Worm (Caenorhabditis elegans) whole organism, L1 larva: ENCODE results near the gene txdc-12.2.

Experiments
- C04F5.9 ChIP-seq: sonication (generic microtip); optimal IDR thresholded peaks from 2 replicates; lab custom pipeline; 2016; ENCODE audit warnings: missing genetic modification characterization, missing compliant biosample characterization
- F16B12.6 ChIP-seq: fragments of 150-350 bp; optimal IDR thresholded peaks from 2 replicates; lab custom pipeline; 2014; ENCODE audit warnings: missing biosample characterization, missing genetic modification characterization
- Y116A8C.19 ChIP-seq: sonication (generic microtip); optimal IDR thresholded peaks from 2 replicates; lab custom pipeline; 2016; ENCODE audit warnings: missing compliant biosample characterization, missing genetic modification characterization, borderline replicate concordance
- aly-2 ChIP-seq: fragments of 150-350 bp; optimal IDR thresholded peaks from 2 replicates; lab custom pipeline; 2014; ENCODE audit warnings: missing biosample characterization, missing genetic modification characterization
- ceh-63 ChIP-seq: fragments of 200-800 bp; sonication (Bioruptor generic); optimal IDR thresholded peaks from 2 replicates; lab custom pipeline; 2018; ENCODE audit warnings: mild to moderate bottlenecking, missing genetic modification characterization, missing compliant biosample characterization
- ceh-8 ChIP-seq: fragments of 200-800 bp; sonication (Bioruptor generic); optimal IDR thresholded peaks from 2 replicates; lab custom pipeline; 2018; ENCODE audit warnings: mild to moderate bottlenecking, missing genetic modification characterization, moderate library complexity, missing compliant biosample characterization
- ceh-88 ChIP-seq: fragments of 200-800 bp; sonication (Bioruptor generic); IDR thresholded peaks from 2 replicates; pipeline ENCODE4 v1.3.6; 2022; ENCODE audit warnings: missing genetic modification characterization, missing compliant biosample characterization
- ceh-90 ChIP-seq: sonication (generic microtip); optimal IDR thresholded peaks from 2 replicates; lab custom pipeline; 2016; ENCODE audit warnings: missing genetic modification characterization, missing compliant biosample characterization
- ces-1 ChIP-seq: fragments of 150-350 bp; optimal IDR thresholded peaks from 2 replicates; lab custom pipeline; 2014; ENCODE audit warnings: missing biosample characterization, missing genetic modification reagents, missing genetic modification characterization
- dsc-1 ChIP-seq: sonication (generic microtip); optimal IDR thresholded peaks from 2 replicates; lab custom pipeline; 2016; ENCODE audit warnings: mild to moderate bottlenecking, missing genetic modification characterization, missing compliant biosample characterization
- efl-1 ChIP-seq, 4 experiments: fragments of 150-350 bp; optimal IDR thresholded peaks in 3 of 4; peaks in 1 of 4; 1 replicate in 1 of 4; 2 replicates in 3 of 4; lab custom pipeline; 2014; ENCODE audit warnings: missing biosample characterization in 2 of 4, missing genetic modification characterization in 2 of 4, missing genetic modification reagents in 2 of 4
- egl-13 ChIP-seq: sonication (generic microtip); optimal IDR thresholded peaks from 2 replicates; lab custom pipeline; 2016; ENCODE audit warnings: missing genotype, missing genetic modification reagents, missing genetic modification characterization, missing compliant biosample characterization
- elt-2 ChIP-seq: sonication (generic microtip); optimal IDR thresholded peaks from 2 replicates; lab custom pipeline; 2016; ENCODE audit warnings: missing genetic modification characterization, mild to moderate bottlenecking, inconsistent platforms, missing compliant biosample characterization, missing genetic modification reagents
- elt-3 ChIP-seq, 6 experiments: fragments of 150-350 bp in 1 of 6; sonication (generic microtip); optimal IDR thresholded peaks; 2 replicates each; lab custom pipeline; 2017 to 2018; ENCODE audit warnings: missing biosample characterization in 6 of 6, missing genetic modification characterization in 6 of 6, inconsistent platforms in 1 of 6
- fkh-10 ChIP-seq: sonication (generic microtip); optimal IDR thresholded peaks from 2 replicates; lab custom pipeline; 2017; ENCODE audit warnings: missing biosample characterization, missing genetic modification reagents, missing genetic modification characterization
- fos-1 ChIP-seq: fragments of 150-350 bp; optimal IDR thresholded peaks from 2 replicates; lab custom pipeline; 2014; ENCODE audit warnings: missing biosample characterization, missing genetic modification characterization
- grh-1 ChIP-seq: fragments of 200-800 bp; sonication (Bioruptor generic); IDR thresholded peaks from 2 replicates; pipeline ENCODE4 v1.3.6; 2022; ENCODE audit warnings: missing genetic modification reagents, missing genetic modification characterization, missing compliant biosample characterization
- irx-1 ChIP-seq: sonication (generic microtip); optimal IDR thresholded peaks from 2 replicates; lab custom pipeline; 2016; ENCODE audit warnings: missing genetic modification characterization, missing compliant biosample characterization
- isw-1 ChIP-seq: fragments of 200-800 bp; sonication (Bioruptor generic); IDR thresholded peaks from 2 replicates; pipeline ENCODE4 v1.3.6; 2022; ENCODE audit warnings: missing genetic modification characterization, missing compliant biosample characterization
- jun-1 ChIP-seq: fragments of 150-350 bp; optimal IDR thresholded peaks from 2 replicates; lab custom pipeline; 2014; ENCODE audit warnings: missing biosample characterization, missing genetic modification reagents, missing genetic modification characterization
- lin-35 ChIP-seq, 2 experiments: fragments of 150-350 bp; optimal IDR thresholded peaks; 2 replicates each; lab custom pipeline; 2014; ENCODE audit warnings: missing biosample characterization in 2 of 2, missing genetic modification characterization in 2 of 2, missing genetic modification reagents in 2 of 2
- lir-3 ChIP-seq: sonication (generic microtip); optimal IDR thresholded peaks from 2 replicates; lab custom pipeline; 2016; ENCODE audit warnings: mild to moderate bottlenecking, missing genetic modification characterization, moderate library complexity, missing compliant biosample characterization; ENCODE audit not compliant: poor library complexity
- mdl-1 ChIP-seq, 2 experiments: fragments of 150-350 bp; optimal IDR thresholded peaks; 2 replicates each; lab custom pipeline; 2014 to 2017; ENCODE audit warnings: missing biosample characterization in 2 of 2, missing genetic modification characterization in 2 of 2, inconsistent platforms in 1 of 2
- nhr-11 ChIP-seq: fragments of 150-350 bp; optimal IDR thresholded peaks from 2 replicates; lab custom pipeline; 2014; ENCODE audit warnings: missing biosample characterization, missing genetic modification characterization
- nhr-19 ChIP-seq: fragments of 200-800 bp; sonication (Bioruptor generic); conservative IDR thresholded peaks from 2 replicates; pipeline ENCODE4 v1.3.6; 2022; ENCODE audit warnings: missing genetic modification characterization, missing compliant biosample characterization
- nhr-71 ChIP-seq: sonication (generic microtip); optimal IDR thresholded peaks from 2 replicates; lab custom pipeline; 2016; ENCODE audit warnings: mild to moderate bottlenecking, missing genetic modification characterization, moderate library complexity, missing compliant biosample characterization
- nhr-76 ChIP-seq: sonication (generic microtip); optimal IDR thresholded peaks from 2 replicates; lab custom pipeline; 2017; ENCODE audit warnings: missing biosample characterization, missing genetic modification characterization
- nhr-90 ChIP-seq: sonication (generic microtip); optimal IDR thresholded peaks from 2 replicates; lab custom pipeline; 2016; ENCODE audit warnings: mild to moderate bottlenecking, missing genetic modification characterization, missing compliant biosample characterization; ENCODE audit not compliant: poor library complexity
- pax-3 ChIP-seq: fragments of 200-800 bp; sonication (Bioruptor generic); optimal IDR thresholded peaks from 2 replicates; lab custom pipeline; 2018; ENCODE audit warnings: mild to moderate bottlenecking, missing genetic modification characterization, moderate library complexity, missing compliant biosample characterization
- pqm-1 ChIP-seq: sonication (generic microtip); optimal IDR thresholded peaks from 3 replicates; lab custom pipeline; 2017; ENCODE audit warnings: missing biosample characterization, missing genetic modification characterization
- rnt-1 ChIP-seq: sonication (generic microtip); optimal IDR thresholded peaks from 2 replicates; lab custom pipeline; 2016; ENCODE audit warnings: mild to moderate bottlenecking, missing genetic modification characterization, moderate library complexity, missing compliant biosample characterization
- skn-1 ChIP-seq: fragments of 150-350 bp; optimal IDR thresholded peaks from 2 replicates; lab custom pipeline; 2014; ENCODE audit warnings: missing biosample characterization, missing genetic modification characterization
- snu-23 ChIP-seq: sonication (generic microtip); optimal IDR thresholded peaks from 2 replicates; lab custom pipeline; 2016; ENCODE audit warnings: missing genetic modification characterization, missing compliant biosample characterization
- sptf-1 ChIP-seq: fragments of 150-350 bp; optimal IDR thresholded peaks from 2 replicates; lab custom pipeline; 2014; ENCODE audit warnings: missing biosample characterization, missing genetic modification characterization
- sup-37 ChIP-seq: fragments of 200-800 bp; sonication (Bioruptor generic); optimal IDR thresholded peaks from 2 replicates; lab custom pipeline; 2018; ENCODE audit warnings: mild to moderate bottlenecking, missing genetic modification characterization, missing compliant biosample characterization
- swsn-7 ChIP-seq: sonication (generic microtip); optimal IDR thresholded peaks from 2 replicates; lab custom pipeline; 2016; ENCODE audit warnings: missing genetic modification characterization, missing compliant biosample characterization
- tbx-2 ChIP-seq: sonication (generic microtip); optimal IDR thresholded peaks from 2 replicates; lab custom pipeline; 2016; ENCODE audit warnings: missing genetic modification characterization, missing compliant biosample characterization
- unc-62 ChIP-seq: fragments of 150-350 bp; optimal IDR thresholded peaks from 2 replicates; lab custom pipeline; 2014; ENCODE audit warnings: missing biosample characterization, missing genetic modification reagents, missing genetic modification characterization
- unc-86 ChIP-seq: sonication (generic microtip); optimal IDR thresholded peaks from 2 replicates; lab custom pipeline; 2016; ENCODE audit warnings: missing genetic modification characterization, missing compliant biosample characterization
- unc-98 ChIP-seq: fragments of 200-800 bp; sonication (Bioruptor generic); IDR thresholded peaks from 2 replicates; pipeline ENCODE4 v1.3.6; 2022; ENCODE audit warnings: missing genetic modification characterization, missing compliant biosample characterization
- zag-1 ChIP-seq: fragments of 150-350 bp; optimal IDR thresholded peaks from 2 replicates; lab custom pipeline; 2014; ENCODE audit warnings: missing biosample characterization, missing genetic modification characterization
- zip-4 ChIP-seq: fragments of 200-800 bp; sonication (Bioruptor generic); optimal IDR thresholded peaks from 2 replicates; lab custom pipeline; 2018; ENCODE audit warnings: mild to moderate bottlenecking, missing genetic modification characterization, moderate library complexity, missing compliant biosample characterization
- ztf-11 ChIP-seq, 2 experiments: sonication (generic microtip); optimal IDR thresholded peaks; 2 replicates each; lab custom pipeline; 2016 to 2017; ENCODE audit warnings: missing genetic modification characterization in 2 of 2, missing biosample characterization in 1 of 2, missing compliant biosample characterization in 1 of 2
- ztf-4 ChIP-seq: fragments of 150-350 bp; optimal IDR thresholded peaks from 2 replicates; lab custom pipeline; 2014; ENCODE audit warnings: missing biosample characterization, missing genetic modification characterization

Gene txdc-12.2

ce11 chrX:2084019-2084418 lies 9.8 kb downstream of the txdc-12.2 start, which contains the start of gene F49H12.3 (continued):
- TF ChIP-seq mdl-1 (tag; optimal IDR thresholded peaks at IDR 0.05; lab: Kevin White, UChicago) (no peak), swsn-7 (tag; lab: Kevin White, UChicago) (no peak), unc-86 (peak; percentile 49), irx-1 (tag; lab: Kevin White, UChicago) (no peak), sup-37 (GFP tag; lab: Kevin White, UChicago) (no peak)

- no peak for TF ChIP-seq nhr-71
- no peak for TF ChIP-seq unc-98
- no peak for TF ChIP-seq swsn-7 (tag; lab: Kevin White, UChicago)
- TF ChIP-seq snu-23 (GFP tag; lab: Kevin White, UChicago), result no peak
- TF ChIP-seq isw-1, result no peak
- TF ChIP-seq pqm-1 (tag; lab: Kevin White, UChicago), result no peak
- TF ChIP-seq fkh-10 (GFP tag; lab: Kevin White, UChicago), result no peak
Observed at ce11 chrX:2084988-2085387, 10.7 kb downstream of the txdc-12.2 start, which contains the start of gene F49H12.2. Gene F49H12.2, plus strand, starts transcription at chrX:2085288.

DNA sequence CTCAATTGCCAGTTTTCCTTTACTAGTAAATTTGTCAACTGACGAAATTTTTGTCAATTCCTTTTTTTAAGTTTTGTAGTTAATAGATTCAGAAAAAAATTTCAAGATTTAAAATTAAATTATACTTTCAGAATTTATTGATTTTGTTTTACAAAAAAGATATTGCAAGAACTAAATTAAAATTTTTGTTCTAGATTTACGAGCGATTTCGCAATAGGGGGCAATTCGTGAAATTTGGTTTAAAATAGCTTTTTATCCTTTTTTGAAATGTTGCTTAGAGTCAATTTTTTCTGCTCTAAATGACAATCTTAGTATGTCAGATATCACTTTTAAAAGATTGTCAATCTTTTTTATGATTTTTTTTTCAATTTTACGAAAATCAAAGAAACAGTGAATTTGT lies 11.2 kb downstream of the txdc-12.2 start:
- TF ChIP-seq skn-1 (tag; lab: Kevin White, UChicago) (peak; percentile 62), dsc-1 (tag; lab: Kevin White, UChicago) (no peak)

- no peak for TF ChIP-seq sptf-1 (tag; lab: Kevin White, UChicago)
Observed at ce11 chrX:2087716-2088115, 13.5 kb downstream of the txdc-12.2 start.

ce11 chrX:2089434-2089833 lies 15.2 kb downstream of the txdc-12.2 start, which contains the start of gene lsy-2:
Gene lsy-2, plus strand, starts transcription at chrX:2089704.
- TF ChIP-seq egl-13 (tag; lab: Kevin White, UChicago), result no peak
- TF ChIP-seq unc-62 (GFP tag; lab: Kevin White, UChicago), result no peak
- peak; percentile 36 to 78 for TF ChIP-seq efl-1 (optimal IDR thresholded peaks at IDR 0.05; lab: Kevin White, UChicago)
- TF ChIP-seq efl-1 (GFP tag; optimal IDR thresholded peaks at IDR 0.05 in 1 of 2; lab: Kevin White, UChicago), result peak; percentile 76 to 97
- no peak for TF ChIP-seq irx-1 (tag; lab: Kevin White, UChicago)
- TF ChIP-seq ztf-4 (tag; lab: Kevin White, UChicago), result no peak
- no peak for TF ChIP-seq C04F5.9 (tag; lab: Kevin White, UChicago)
- no peak for TF ChIP-seq nhr-11 (tag; lab: Kevin White, UChicago)
- no peak for TF ChIP-seq aly-2 (tag; lab: Kevin White, UChicago)
- TF ChIP-seq sptf-1 (tag; lab: Kevin White, UChicago), result no peak
- peak; percentile 30 for TF ChIP-seq zip-4 (GFP tag; lab: Kevin White, UChicago)
- no peak for TF ChIP-seq ceh-90 (tag; lab: Kevin White, UChicago)
- TF ChIP-seq nhr-76 (tag; lab: Kevin White, UChicago), result no peak
- TF ChIP-seq sup-37 (GFP tag; lab: Kevin White, UChicago), result no peak
- TF ChIP-seq nhr-90 (tag; lab: Kevin White, UChicago), result peak; percentile 38
- TF ChIP-seq ztf-11 (tag; optimal IDR thresholded peaks at IDR 0.05; lab: Kevin White, UChicago), result no peak
- peak; percentile 66 to 88 for TF ChIP-seq lin-35 (GFP tag; optimal IDR thresholded peaks at IDR 0.05; lab: Kevin White, UChicago)
- no peak for TF ChIP-seq jun-1
- TF ChIP-seq fos-1, result no peak
- TF ChIP-seq mdl-1 (tag; optimal IDR thresholded peaks at IDR 0.05; lab: Kevin White, UChicago), result peak in 1 of 2 experiments; percentile 48
- no peak for TF ChIP-seq lir-3 (tag; lab: Kevin White, UChicago)
- no peak for TF ChIP-seq ces-1 (GFP tag; lab: Kevin White, UChicago)
- TF ChIP-seq zag-1 (tag; lab: Kevin White, UChicago), result no peak
- no peak for TF ChIP-seq nhr-19 (GFP tag; lab: Robert Waterston, UW)
- TF ChIP-seq pax-3, result no peak
- no peak for TF ChIP-seq dsc-1 (tag; lab: Kevin White, UChicago)
- TF ChIP-seq elt-3 (tag; optimal IDR thresholded peaks at IDR 0.05; lab: Kevin White, UChicago), result peak in 1 of 6 experiments; percentile 56
- no peak for TF ChIP-seq ceh-8
- no peak for TF ChIP-seq ceh-63 (GFP tag; lab: Kevin White, UChicago)
- TF ChIP-seq tbx-2, result peak; percentile 25
- peak; percentile 32 for TF ChIP-seq F16B12.6 (tag; lab: Kevin White, UChicago)
- no peak for TF ChIP-seq grh-1 (GFP tag; lab: Robert Waterston, UW)
- TF ChIP-seq isw-1, result no peak; the same call in 1 of the 2 replicates
- no peak for TF ChIP-seq Y116A8C.19 (tag; lab: Kevin White, UChicago)
- TF ChIP-seq elt-2, result no peak
- TF ChIP-seq ceh-88 (GFP tag; lab: Robert Waterston, UW), result no peak
- peak; percentile 53 for TF ChIP-seq rnt-1 (tag; lab: Kevin White, UChicago)
